Fruit fly (Drosophila melanogaster) whole organism, adult: ENCODE data around the gene Tsp97E.
A peak's percentile ranks its signal among the peaks of the same experiment; 100 is the strongest.

ENCODE experiments used
- CG11617 ChIP-seq: fragments of 200-800 bp; sonication (Bioruptor generic); optimal IDR thresholded peaks from 2 replicates; lab custom pipeline; 2017; ENCODE audit warnings: mild to moderate bottlenecking, missing biosample characterization, missing genetic modification reagents, missing genetic modification characterization
- CG14711 ChIP-seq: fragments of 200-800 bp; sonication (Bioruptor generic); optimal IDR thresholded peaks from 2 replicates; lab custom pipeline; 2018; ENCODE audit warnings: missing biosample characterization, mild to moderate bottlenecking, missing genetic modification characterization, moderate library complexity
- Mnt ChIP-seq: fragments of 200-800 bp; sonication (Bioruptor generic); optimal IDR thresholded peaks from 2 replicates; lab custom pipeline; 2016; ENCODE audit warnings: missing biosample characterization, mild to moderate bottlenecking, missing genetic modification characterization
- bab1 ChIP-seq: fragments of 200-800 bp; sonication (Bioruptor generic); optimal IDR thresholded peaks from 3 replicates; lab custom pipeline; 2019; ENCODE audit warnings: missing biosample characterization, mild to moderate bottlenecking, missing genetic modification characterization, moderate library complexity

Gene Tsp97E

dm6 chr3R:26912615-26913014, 52.0 kb downstream of the Tsp97E start, which contains the start of gene Ets97D:
TSS of gene Ets97D (minus strand) at chr3R:26912886.
- peak; percentile 83 for TF ChIP-seq Mnt (GFP tag; lab: Kevin White, UChicago)
- TF ChIP-seq CG11617: no peak
- TF ChIP-seq CG14711 (tag; lab: Kevin White, UChicago): peak; percentile 93
- peak; percentile 60 for TF ChIP-seq bab1 (GFP tag; lab: Kevin White, UChicago)
